Worm (Caenorhabditis elegans): ENCODE measurements around the gene srx-51.
"Not testable (repeated sequence)": the region's sequence is repeated elsewhere in the genome, so short reads cannot be mapped to it uniquely, and the experiment has no call there.

srx-51 gene

ce11 chrV:15315827-15316527 is 34.3 kb downstream of the srx-51 start, which contains the start of the genes srt-22 and nhr-246:
Gene srt-22, minus strand, starts transcription at chrV:15315927.
Gene nhr-246, plus strand, starts transcription at chrV:15316477.
- TF ChIP-seq ztf-11 (tag; optimal IDR thresholded peaks at IDR 0.05) (no peak), nhr-76 (tag; optimal IDR thresholded peaks at IDR 0.05) (no peak), nhr-12 (tag; optimal IDR thresholded peaks at IDR 0.05) (no peak), elt-1 (tag; optimal IDR thresholded peaks at IDR 0.05; ENCODE audit: borderline replicate concordance, insufficient read depth) (no peak), hlh-1 (tag; optimal IDR thresholded peaks at IDR 0.05) (no peak), nhr-28 (tag; optimal IDR thresholded peaks at IDR 0.05) (no peak), zip-8 (tag; optimal IDR thresholded peaks at IDR 0.05) (no peak), bed-3 (GFP tag; optimal IDR thresholded peaks at IDR 0.05) (no peak), tbx-8 (GFP tag; optimal IDR thresholded peaks at IDR 0.05) (no peak), drap-1 (GFP tag; optimal IDR thresholded peaks at IDR 0.05) (no peak), ceh-83 (GFP tag; optimal IDR thresholded peaks at IDR 0.05) (no peak), lin-13 (tag; optimal IDR thresholded peaks at IDR 0.05) (no peak), unc-39 (tag; optimal IDR thresholded peaks at IDR 0.05) (no peak), ceh-43 (GFP tag; optimal IDR thresholded peaks at IDR 0.05) (no peak), ces-1 (GFP tag; optimal IDR thresholded peaks at IDR 0.05) (no peak), snpc-4 (tag; optimal IDR thresholded peaks at IDR 0.05) (no peak), ham-2 (GFP tag; optimal IDR thresholded peaks at IDR 0.05) (no peak)

ce11 chrV:15318638-15319037 is 36.9 kb downstream of the srx-51 start, which contains the start of gene nhr-291:
Gene nhr-291, plus strand, starts transcription at chrV:15318961.
- no peak for TF ChIP-seq unc-39 (tag; optimal IDR thresholded peaks at IDR 0.05)
- no peak for TF ChIP-seq M03D4.4 (tag; optimal IDR thresholded peaks at IDR 0.05)
- no peak for TF ChIP-seq zip-8 (tag; optimal IDR thresholded peaks at IDR 0.05)
- TF ChIP-seq lin-32 (GFP tag; optimal IDR thresholded peaks at IDR 0.05), result no peak
- TF ChIP-seq nhr-76 (tag; optimal IDR thresholded peaks at IDR 0.05), result no peak
- no peak for TF ChIP-seq bed-3 (GFP tag; optimal IDR thresholded peaks at IDR 0.05)
- TF ChIP-seq nhr-2 (tag; optimal IDR thresholded peaks at IDR 0.05), result no peak
- no peak for TF ChIP-seq pha-4 (tag; optimal IDR thresholded peaks at IDR 0.05)

- not testable (repeated sequence) for TF ChIP-seq ceh-43 (GFP tag; optimal IDR thresholded peaks at IDR 0.05); nhr-2 (tag; optimal IDR thresholded peaks at IDR 0.05); pha-4 (tag; optimal IDR thresholded peaks at IDR 0.05)
Measured at ce11 chrV:15322653-15323052, 41.0 kb downstream of the srx-51 start, which contains the start of gene nhr-247. Gene nhr-247, plus strand, starts transcription at chrV:15322982.

ce11 chrV:15323417-15323816 is 41.7 kb downstream of the srx-51 start:
- TF ChIP-seq unc-120 (tag; optimal IDR thresholded peaks at IDR 0.05; ENCODE audit: poor library complexity, severe bottlenecking) (no peak), sem-2 (GFP tag; optimal IDR thresholded peaks at IDR 0.05) (no peak), nhr-237 (tag; optimal IDR thresholded peaks at IDR 0.05) (no peak), ceh-43 (GFP tag; optimal IDR thresholded peaks at IDR 0.05) (no peak), nhr-28 (tag; optimal IDR thresholded peaks at IDR 0.05) (no peak), elt-1 (tag; optimal IDR thresholded peaks at IDR 0.05; ENCODE audit: borderline replicate concordance, insufficient read depth) (no peak), zip-8 (tag; optimal IDR thresholded peaks at IDR 0.05) (no peak), drap-1 (GFP tag; optimal IDR thresholded peaks at IDR 0.05) (no peak), ces-1 (GFP tag; optimal IDR thresholded peaks at IDR 0.05) (no peak), ham-2 (GFP tag; optimal IDR thresholded peaks at IDR 0.05) (no peak)

- TF ChIP-seq snpc-4 (tag; optimal IDR thresholded peaks at IDR 0.05), result no peak
- TF ChIP-seq nhr-237 (tag; optimal IDR thresholded peaks at IDR 0.05), result no peak
- TF ChIP-seq nhr-76 (tag; optimal IDR thresholded peaks at IDR 0.05), result no peak
- no peak for TF ChIP-seq mep-1 (tag; optimal IDR thresholded peaks at IDR 0.05)
- TF ChIP-seq nhr-12 (tag; optimal IDR thresholded peaks at IDR 0.05), result no peak
- no peak for TF ChIP-seq blmp-1 (tag; optimal IDR thresholded peaks at IDR 0.05)
- no peak for TF ChIP-seq sptf-1 (tag; optimal IDR thresholded peaks at IDR 0.05)
- TF ChIP-seq bed-3 (GFP tag; optimal IDR thresholded peaks at IDR 0.05), result no peak
- TF ChIP-seq zip-8 (tag; optimal IDR thresholded peaks at IDR 0.05), result no peak
- TF ChIP-seq unc-62 (GFP tag; optimal IDR thresholded peaks at IDR 0.05), result no peak
- no peak for TF ChIP-seq flh-1 (GFP tag; optimal IDR thresholded peaks at IDR 0.05)
- TF ChIP-seq ceh-39 (tag; optimal IDR thresholded peaks at IDR 0.05), result no peak
- TF ChIP-seq tbx-8 (GFP tag; optimal IDR thresholded peaks at IDR 0.05), result no peak
- no peak for TF ChIP-seq elt-1 (tag; optimal IDR thresholded peaks at IDR 0.05; ENCODE audit: borderline replicate concordance, insufficient read depth)
- no peak for TF ChIP-seq drap-1 (GFP tag; optimal IDR thresholded peaks at IDR 0.05)
Measured at ce11 chrV:15327745-15328447, 46.2 kb downstream of the srx-51 start, which contains the start of gene ZK1037.6. Gene ZK1037.6, minus strand, starts transcription at chrV:15327795.
